Fruit fly (Drosophila melanogaster) whole organism: ENCODE data around the gene tfc.

Experiments used
- CG8478 ChIP-seq: fragments of >200 bp; optimal IDR thresholded peaks from 2 replicates; lab custom pipeline; 2018; ENCODE audit warnings: inconsistent platforms
- EcR ChIP-seq, 2 experiments: fragments of >200 bp; optimal IDR thresholded peaks; 2 replicates each; lab custom pipeline; 2017; ENCODE audit warnings: missing biosample characterization in 2 of 2, missing genetic modification characterization in 2 of 2, missing genetic modification reagents in 2 of 2
- psq ChIP-seq: fragments of >200 bp; optimal IDR thresholded peaks from 2 replicates; lab custom pipeline; 2017
- usp ChIP-seq: fragments of >200 bp; optimal IDR thresholded peaks from 2 replicates; lab custom pipeline; 2017; ENCODE audit warnings: missing biosample characterization, missing genetic modification characterization, mixed read lengths

DNA sequence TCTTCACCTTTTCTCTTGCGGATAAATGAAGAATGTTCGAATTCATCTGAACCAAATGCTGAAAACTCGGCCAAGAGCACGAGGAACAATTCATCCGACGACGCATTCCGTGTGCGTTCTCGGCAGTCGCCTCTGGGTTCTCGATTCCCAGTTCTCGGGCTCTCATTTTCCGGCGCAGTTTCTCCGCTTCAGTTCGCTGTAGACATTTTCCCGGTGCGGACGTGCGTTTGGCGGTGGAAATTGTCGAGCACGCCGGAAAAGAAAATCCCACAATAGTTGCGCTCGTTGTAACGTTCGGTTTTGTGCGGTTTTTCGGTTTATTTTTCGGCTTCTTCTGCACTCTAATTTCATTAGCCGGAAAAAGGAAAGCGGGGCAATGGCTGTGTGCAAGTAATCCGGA lies 19.5 kb downstream of the tfc start, which contains the start of gene CG32333:
- TF ChIP-seq psq (lab: Kevin White, UChicago) (no peak), usp (no peak), CG8478 (lab: Kevin White, UChicago) (no peak), EcR (GFP tag; optimal IDR thresholded peaks at IDR 0.05; lab: Kevin White, UChicago) (no peak)
